Worm (Caenorhabditis elegans) whole organism, L4 larva: ENCODE data around the gene srz-102.

Experiments
- D1046.2 ChIP-seq: fragments of 200-800 bp; sonication (Bioruptor generic); IDR thresholded peaks from 2 replicates; pipeline ENCODE4 v1.3.6; 2022; ENCODE audit warnings: missing genetic modification characterization, missing compliant biosample characterization
- T26A8.4 ChIP-seq: fragments of 200-800 bp; sonication (Bioruptor generic); IDR thresholded peaks from 2 replicates; pipeline ENCODE4 v1.3.6; 2022; ENCODE audit warnings: missing genetic modification characterization, missing compliant biosample characterization
- Y105C5A.15 ChIP-seq: fragments of 200-800 bp; sonication (Bioruptor generic); IDR thresholded peaks from 2 replicates; pipeline ENCODE4 v1.3.6; 2022; ENCODE audit warnings: missing genetic modification characterization, missing compliant biosample characterization
- Y48G9A.11 ChIP-seq: fragments of 200-800 bp; sonication (Bioruptor generic); IDR thresholded peaks from 2 replicates; pipeline ENCODE4 v1.3.6; 2022; ENCODE audit warnings: missing genetic modification reagents, missing genetic modification characterization, missing compliant biosample characterization
- aha-1 ChIP-seq: fragments of 150-350 bp; peaks from one replicate; lab custom pipeline; 2014; ENCODE audit warnings: missing biosample characterization, missing genetic modification characterization
- aly-2 ChIP-seq: sonication (generic microtip); optimal IDR thresholded peaks from 2 replicates; lab custom pipeline; 2018; ENCODE audit warnings: missing biosample characterization, missing genetic modification characterization
- attf-4 ChIP-seq: sonication (generic microtip); optimal IDR thresholded peaks from 3 replicates; lab custom pipeline; 2017; ENCODE audit warnings: missing biosample characterization, missing genetic modification characterization
- ceh-32 ChIP-seq: sonication (generic microtip); optimal IDR thresholded peaks from 2 replicates; lab custom pipeline; 2016; ENCODE audit warnings: mild to moderate bottlenecking, missing genetic modification characterization, missing compliant biosample characterization; ENCODE audit not compliant: poor library complexity
- daf-16 ChIP-seq, 3 experiments: sonication (generic microtip); optimal IDR thresholded peaks; 2 replicates each; lab custom pipeline; 2016 to 2017; ENCODE audit warnings: missing genetic modification characterization in 3 of 3, missing genetic modification reagents in 3 of 3, mild to moderate bottlenecking in 2 of 3, missing compliant biosample characterization in 2 of 3, missing biosample characterization in 1 of 3, moderate library complexity in 1 of 3
- daf-19 ChIP-seq: fragments of 200-800 bp; sonication (Bioruptor generic); conservative IDR thresholded peaks from 2 replicates; pipeline ENCODE4 v1.3.6; 2022; ENCODE audit warnings: missing genetic modification characterization, missing compliant biosample characterization
- dmd-6 ChIP-seq: fragments of 200-800 bp; sonication (Bioruptor generic); IDR thresholded peaks from 2 replicates; pipeline ENCODE4 v1.3.6; 2022; ENCODE audit warnings: missing genetic modification reagents, missing genetic modification characterization, missing compliant biosample characterization
- dve-1 ChIP-seq: sonication (generic microtip); optimal IDR thresholded peaks from 2 replicates; lab custom pipeline; 2017; ENCODE audit warnings: antibody characterized with exemption, mild to moderate bottlenecking, missing genetic modification characterization, missing compliant biosample characterization; ENCODE audit not compliant: insufficient read depth
- egl-43 ChIP-seq: fragments of 200-800 bp; sonication (Bioruptor generic); IDR thresholded peaks from 2 replicates; pipeline ENCODE4 v1.3.6; 2022; ENCODE audit warnings: missing genetic modification reagents, missing genetic modification characterization, missing compliant biosample characterization
- hlh-11 ChIP-seq: fragments of 200-800 bp; sonication (Bioruptor generic); optimal IDR thresholded peaks from 2 replicates; lab custom pipeline; 2018; ENCODE audit warnings: mild to moderate bottlenecking, missing genetic modification characterization, missing compliant biosample characterization
- hlh-30 ChIP-seq: sonication (generic microtip); optimal IDR thresholded peaks from 2 replicates; lab custom pipeline; 2017; ENCODE audit warnings: antibody characterized with exemption, mild to moderate bottlenecking, missing genetic modification characterization, missing compliant biosample characterization; ENCODE audit not compliant: insufficient read depth
- mdl-1 ChIP-seq, 2 experiments: fragments of 150-350 bp in 1 of 2; sonication (generic microtip) in 1 of 2; optimal IDR thresholded peaks; 2 replicates each; lab custom pipeline; 2014 to 2017; ENCODE audit warnings: missing biosample characterization in 2 of 2, missing genetic modification characterization in 2 of 2
- nhr-102 ChIP-seq: sonication (generic microtip); optimal IDR thresholded peaks from 2 replicates; lab custom pipeline; 2016; ENCODE audit warnings: mild to moderate bottlenecking, missing genetic modification characterization, moderate library complexity, missing compliant biosample characterization
- nhr-11 ChIP-seq: fragments of 150-350 bp; optimal IDR thresholded peaks from 2 replicates; lab custom pipeline; 2014; ENCODE audit warnings: missing biosample characterization, missing genetic modification characterization
- nhr-111 ChIP-seq: fragments of 200-800 bp; sonication (Bioruptor generic); optimal IDR thresholded peaks from 2 replicates; lab custom pipeline; 2018; ENCODE audit warnings: mild to moderate bottlenecking, missing genetic modification characterization, missing compliant biosample characterization
- nhr-28 ChIP-seq: fragments of 150-350 bp; optimal IDR thresholded peaks from 2 replicates; lab custom pipeline; 2014; ENCODE audit warnings: missing biosample characterization, missing genetic modification characterization
- nhr-41 ChIP-seq: fragments of 200-800 bp; sonication (Bioruptor generic); IDR thresholded peaks from 2 replicates; pipeline ENCODE4 v1.3.6; 2022; ENCODE audit warnings: missing genetic modification reagents, missing genetic modification characterization, missing compliant biosample characterization
- nhr-48 ChIP-seq: sonication (generic microtip); optimal IDR thresholded peaks from 2 replicates; lab custom pipeline; 2016; ENCODE audit warnings: mild to moderate bottlenecking, missing genetic modification characterization, missing compliant biosample characterization
- nhr-6 ChIP-seq: fragments of 150-350 bp; optimal IDR thresholded peaks from 2 replicates; lab custom pipeline; 2014; ENCODE audit warnings: missing biosample characterization, missing genetic modification characterization
- nhr-76 ChIP-seq: fragments of 150-350 bp; optimal IDR thresholded peaks from 2 replicates; lab custom pipeline; 2014; ENCODE audit warnings: missing biosample characterization, missing genetic modification characterization
- nhr-77 ChIP-seq: fragments of 150-350 bp; optimal IDR thresholded peaks from 2 replicates; lab custom pipeline; 2014; ENCODE audit warnings: missing biosample characterization, missing genetic modification characterization
- pha-4 ChIP-seq, 2 experiments: fragments of 150-350 bp in 1 of 2; fragments of 200-800 bp in 1 of 2; sonication (Bioruptor generic) in 1 of 2; IDR thresholded peaks in 1 of 2; optimal IDR thresholded peaks in 1 of 2; 2 replicates each; pipeline versions ENCODE4 v1.3.6 to Lab custom; 2014 to 2022; ENCODE audit warnings: missing genetic modification characterization in 2 of 2, missing genetic modification reagents in 2 of 2, missing biosample characterization in 1 of 2, missing compliant biosample characterization in 1 of 2
- php-3 ChIP-seq: fragments of 200-800 bp; sonication (Bioruptor generic); IDR thresholded peaks from 2 replicates; pipeline ENCODE4 v1.3.6; 2022; ENCODE audit warnings: missing genetic modification reagents, missing genetic modification characterization, missing compliant biosample characterization
- pqm-1 ChIP-seq: sonication (generic microtip); optimal IDR thresholded peaks from 2 replicates; lab custom pipeline; 2017; ENCODE audit warnings: missing biosample characterization, missing genetic modification characterization
- spr-3 ChIP-seq: fragments of 200-800 bp; sonication (Bioruptor generic); optimal IDR thresholded peaks from 2 replicates; lab custom pipeline; 2018; ENCODE audit warnings: mild to moderate bottlenecking, missing genetic modification characterization, missing compliant biosample characterization
- tag-97 ChIP-seq: fragments of 200-800 bp; sonication (Bioruptor generic); IDR thresholded peaks from 2 replicates; pipeline ENCODE4 v1.3.6; 2022; ENCODE audit warnings: missing genetic modification characterization, missing compliant biosample characterization
- unc-130 ChIP-seq: sonication (generic microtip); optimal IDR thresholded peaks from 2 replicates; lab custom pipeline; 2016; ENCODE audit warnings: missing genetic modification reagents, missing genetic modification characterization, missing compliant biosample characterization
- unc-62 ChIP-seq, 3 experiments: fragments of 150-350 bp in 1 of 3; sonication (generic microtip); optimal IDR thresholded peaks in 2 of 3; peaks in 1 of 3; 1 replicate in 1 of 3; 2 replicates in 2 of 3; lab custom pipeline; 2014 to 2017; ENCODE audit warnings: missing biosample characterization in 3 of 3, missing genetic modification characterization in 3 of 3, missing genetic modification reagents in 3 of 3, missing genotype in 1 of 3
- zag-1 ChIP-seq: fragments of 150-350 bp; optimal IDR thresholded peaks from 2 replicates; lab custom pipeline; 2014; ENCODE audit warnings: missing biosample characterization, missing genetic modification characterization
- zfp-3 ChIP-seq: fragments of 200-800 bp; sonication (Bioruptor generic); conservative IDR thresholded peaks from 2 replicates; pipeline ENCODE4 v1.3.6; 2022; ENCODE audit warnings: missing genetic modification reagents, missing genetic modification characterization, missing compliant biosample characterization
- ztf-7 ChIP-seq: fragments of 150-350 bp; optimal IDR thresholded peaks from 2 replicates; lab custom pipeline; 2014; ENCODE audit warnings: missing biosample characterization, missing genetic modification characterization

Gene srz-102

ce11 chrV:16723744-16724143, 36.4 kb downstream of the srz-102 start, which contains the start of gene nhr-112:
nhr-112 (minus strand) TSS chrV:16723844.
- TF ChIP-seq Y105C5A.15 (no peak), unc-62 (GFP tag; optimal IDR thresholded peaks at IDR 0.05 in 1 of 2; lab: Kevin White, UChicago) (peak in 1 of 2 experiments; percentile 90), unc-62 (tag; optimal IDR thresholded peaks at IDR 0.05; lab: Kevin White, UChicago) (no peak), nhr-111 (GFP tag; lab: Kevin White, UChicago) (no peak), ceh-32 (tag; lab: Kevin White, UChicago) (no peak)

DNA sequence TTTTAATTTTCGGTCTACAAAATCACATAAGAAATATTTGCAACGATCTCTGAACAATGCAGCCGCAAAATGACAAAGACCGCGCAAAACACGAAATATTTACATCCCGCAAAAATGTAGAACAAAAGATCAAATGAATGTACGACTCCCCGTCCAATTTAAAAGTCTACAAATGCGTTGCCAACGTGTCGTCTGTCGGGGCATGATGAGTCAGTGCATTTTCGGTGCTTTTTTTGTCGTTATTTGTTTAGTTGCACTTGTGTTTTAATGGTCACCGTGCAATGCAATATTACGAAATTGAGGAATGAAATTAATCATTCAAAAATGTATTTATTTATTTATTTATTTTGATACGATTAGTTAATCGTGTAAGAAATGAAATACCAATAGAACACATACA, 37.2 kb downstream of the srz-102 start:
- TF ChIP-seq aly-2 (tag; lab: Kevin White, UChicago) (no peak), dmd-6 (GFP tag; lab: Robert Waterston, UW) (peak; percentile 22; the same call in 1 of the 2 replicates), daf-19 (GFP tag; lab: Robert Waterston, UW) (no peak), nhr-48 (tag; lab: Kevin White, UChicago) (peak; percentile 7), nhr-76 (tag; lab: Kevin White, UChicago) (no peak), Y48G9A.11 (GFP tag; lab: Robert Waterston, UW) (no peak), egl-43 (no peak), ztf-7 (tag; lab: Kevin White, UChicago) (no peak), pha-4 (GFP tag; IDR thresholded peaks at IDR 0.05; lab: Robert Waterston, UW) (no peak), pha-4 (tag; optimal IDR thresholded peaks at IDR 0.05; lab: Kevin White, UChicago) (peak; percentile 81)

DNA sequence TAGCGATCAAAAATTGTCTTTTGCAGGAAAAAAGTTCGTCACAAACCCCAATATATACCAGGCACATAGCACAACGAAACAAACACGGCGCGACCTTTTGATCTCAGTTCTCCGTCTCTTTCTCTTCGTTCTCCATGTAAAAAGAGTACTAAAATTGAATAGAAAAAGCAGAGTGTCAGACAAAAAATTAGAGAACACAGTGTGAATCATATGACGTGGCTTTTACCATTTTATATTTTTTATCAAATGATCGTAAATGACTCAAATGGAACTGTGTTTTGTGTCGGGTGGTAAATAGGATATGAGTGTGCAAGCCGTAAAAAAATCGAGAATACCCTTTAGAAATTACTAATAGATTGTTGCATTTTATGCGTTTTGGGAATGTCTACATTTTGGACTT, 38.6 kb downstream of the srz-102 start:
- TF ChIP-seq hlh-30 (tag; lab: Kevin White, UChicago) (peak; percentile 69), nhr-41 (no peak), pqm-1 (tag; lab: Kevin White, UChicago) (peak; percentile 70), nhr-48 (tag; lab: Kevin White, UChicago) (peak; percentile 59), dve-1 (tag; lab: Kevin White, UChicago) (peak; percentile 93), nhr-11 (no peak), dmd-6 (GFP tag; lab: Robert Waterston, UW) (peak; percentile 94), mdl-1 (tag; optimal IDR thresholded peaks at IDR 0.05; lab: Kevin White, UChicago) (peak in 1 of 2 experiments; percentile 13), pha-4 (GFP tag; IDR thresholded peaks at IDR 0.05; lab: Robert Waterston, UW) (no peak; the same call in 1 of the 2 replicates), pha-4 (tag; optimal IDR thresholded peaks at IDR 0.05; lab: Kevin White, UChicago) (peak; percentile 51), ztf-7 (tag; lab: Kevin White, UChicago) (peak; percentile 80), nhr-77 (tag; lab: Kevin White, UChicago) (peak; percentile 78), hlh-11 (tag; lab: Kevin White, UChicago) (peak; percentile 87), nhr-6 (peak; percentile 52), daf-16 (GFP tag; optimal IDR thresholded peaks at IDR 0.05; lab: Kevin White, UChicago) (no peak), daf-16 (tag; optimal IDR thresholded peaks at IDR 0.05; lab: Kevin White, UChicago) (peak; percentile 92), ceh-32 (tag; lab: Kevin White, UChicago) (no peak), attf-4 (no peak), unc-62 (GFP tag; optimal IDR thresholded peaks at IDR 0.05 in 1 of 2; lab: Kevin White, UChicago) (peak in 1 of 2 experiments; percentile 2), unc-62 (tag; optimal IDR thresholded peaks at IDR 0.05; lab: Kevin White, UChicago) (no peak), spr-3 (GFP tag; lab: Kevin White, UChicago) (no peak), nhr-102 (tag; lab: Kevin White, UChicago) (peak; percentile 74), php-3 (GFP tag; lab: Robert Waterston, UW) (peak; percentile 59; the same call in 1 of the 2 replicates), nhr-28 (tag; lab: Kevin White, UChicago) (peak; percentile 90)

ce11 chrV:16726915-16727314, 39.6 kb downstream of the srz-102 start, which contains the start of gene T25E12.14:
T25E12.14 (plus strand) TSS chrV:16727215.
- TF ChIP-seq D1046.2 (GFP tag; lab: Robert Waterston, UW) (no peak), T26A8.4 (GFP tag; lab: Robert Waterston, UW) (no peak), aha-1 (tag; lab: Kevin White, UChicago) (no peak), zag-1 (tag; lab: Kevin White, UChicago) (no peak), zfp-3 (GFP tag; lab: Robert Waterston, UW) (no peak), unc-130 (GFP tag; lab: Kevin White, UChicago) (no peak), tag-97 (GFP tag; lab: Robert Waterston, UW) (no peak), mdl-1 (tag; optimal IDR thresholded peaks at IDR 0.05; lab: Kevin White, UChicago) (no peak), pha-4 (GFP tag; IDR thresholded peaks at IDR 0.05; lab: Robert Waterston, UW) (no peak), pha-4 (tag; optimal IDR thresholded peaks at IDR 0.05; lab: Kevin White, UChicago) (no peak)
